Worm (Caenorhabditis elegans): ENCODE measurements around the gene Y19D2B.2.

- TF ChIP-seq pha-4 (tag; optimal IDR thresholded peaks at IDR 0.05) (no peak), fkh-10 (GFP tag; optimal IDR thresholded peaks at IDR 0.05) (no peak), fax-1 (tag; optimal IDR thresholded peaks at IDR 0.05) (no peak)
Measured at ce11 chrII:10887097-10887496, 37.0 kb upstream of the Y19D2B.2 start.
